Fruit fly (Drosophila melanogaster) whole organism, prepupa: ENCODE measurements around the gene IntS9.

ENCODE experiments used
- Blimp-1 ChIP-seq: fragments of 200-800 bp; sonication (Bioruptor generic); optimal IDR thresholded peaks from 3 replicates; lab custom pipeline; 2017; ENCODE audit warnings: missing biosample characterization, missing genetic modification characterization, mild to moderate bottlenecking, moderate library complexity, missing genetic modification reagents
- CG10631 ChIP-seq: fragments of 200-800 bp; sonication (Bioruptor generic); optimal IDR thresholded peaks from 2 replicates; lab custom pipeline; 2016; ENCODE audit warnings: missing biosample characterization, missing genetic modification characterization
- CG11294 ChIP-seq: fragments of 200-800 bp; sonication (Bioruptor generic); IDR thresholded peaks from 2 replicates; pipeline ENCODE4 v1.3.6; 2022; ENCODE audit warnings: missing biosample characterization, missing genetic modification characterization
- CG11762 ChIP-seq: fragments of 200-800 bp; sonication (Bioruptor generic); optimal IDR thresholded peaks from 3 replicates; lab custom pipeline; 2016; ENCODE audit warnings: missing biosample characterization, missing genetic modification characterization; ENCODE audit not compliant: insufficient read depth
- CG11902 ChIP-seq: fragments of 200-800 bp; sonication (Bioruptor generic); optimal IDR thresholded peaks from 3 replicates; lab custom pipeline; 2016; ENCODE audit warnings: missing biosample characterization, missing genetic modification characterization
- CG15336 ChIP-seq: fragments of 200-800 bp; sonication (Bioruptor generic); IDR thresholded peaks from 2 replicates; pipeline ENCODE4 v1.3.6; 2022; ENCODE audit warnings: missing biosample characterization, missing genetic modification characterization
- CG1621 ChIP-seq: fragments of 200-800 bp; sonication (Bioruptor generic); optimal IDR thresholded peaks from 3 replicates; lab custom pipeline; 2018; ENCODE audit warnings: missing biosample characterization, mild to moderate bottlenecking, missing genetic modification characterization
- CG16779 ChIP-seq: fragments of 200-800 bp; sonication (Bioruptor generic); optimal IDR thresholded peaks from 3 replicates; lab custom pipeline; 2017; ENCODE audit warnings: missing biosample characterization, mild to moderate bottlenecking, missing genetic modification characterization
- CG3032 ChIP-seq: fragments of 200-800 bp; optimal IDR thresholded peaks from 2 replicates; lab custom pipeline; 2019; ENCODE audit warnings: missing biosample characterization, mild to moderate bottlenecking, missing genetic modification characterization, moderate library complexity
- CG31627 ChIP-seq: fragments of 200-800 bp; sonication (Bioruptor generic); optimal IDR thresholded peaks from 3 replicates; lab custom pipeline; 2016; ENCODE audit warnings: missing biosample characterization, missing genetic modification characterization
- CG6163 ChIP-seq: fragments of 200-800 bp; sonication (Bioruptor generic); IDR thresholded peaks from 3 replicates; pipeline ENCODE4 v1.3.6; 2022; ENCODE audit warnings: missing biosample characterization, missing genetic modification characterization
- CG6792 ChIP-seq: fragments of 200-800 bp; sonication (Bioruptor generic); optimal IDR thresholded peaks from 3 replicates; lab custom pipeline; 2016; ENCODE audit warnings: missing biosample characterization, missing genetic modification characterization
- CG6808 ChIP-seq: fragments of 200-800 bp; sonication (Bioruptor generic); optimal IDR thresholded peaks from 3 replicates; lab custom pipeline; 2017; ENCODE audit warnings: missing biosample characterization, missing genetic modification characterization, mild to moderate bottlenecking, moderate library complexity, missing genetic modification reagents
- CG6854 ChIP-seq: fragments of 200-800 bp; sonication (Bioruptor generic); optimal IDR thresholded peaks from 2 replicates; lab custom pipeline; 2017; ENCODE audit warnings: missing biosample characterization, mild to moderate bottlenecking, missing genetic modification characterization
- CG7368 ChIP-seq: fragments of 200-800 bp; sonication (Bioruptor generic); optimal IDR thresholded peaks from 3 replicates; lab custom pipeline; 2016; ENCODE audit warnings: missing biosample characterization, missing genetic modification characterization
- CG8319 ChIP-seq: fragments of 200-800 bp; sonication (Bioruptor generic); optimal IDR thresholded peaks from 3 replicates; lab custom pipeline; 2016; ENCODE audit warnings: missing biosample characterization, missing genetic modification characterization
- CG8632 ChIP-seq: fragments of 200-800 bp; sonication (Bioruptor generic); optimal IDR thresholded peaks from 3 replicates; lab custom pipeline; 2016; ENCODE audit warnings: missing biosample characterization, missing genetic modification characterization
- CG9139 ChIP-seq: fragments of 200-800 bp; sonication (Bioruptor generic); optimal IDR thresholded peaks from 3 replicates; lab custom pipeline; 2017; ENCODE audit warnings: missing biosample characterization, mild to moderate bottlenecking, missing genetic modification characterization
- Eip78C ChIP-seq: fragments of 200-800 bp; sonication (Bioruptor generic); peaks from one replicate; lab custom pipeline; 2016; ENCODE audit warnings: missing biosample characterization, missing genetic modification characterization
- Eip93F ChIP-seq: fragments of 200-800 bp; sonication (Bioruptor generic); optimal IDR thresholded peaks from 2 replicates; lab custom pipeline; 2016; ENCODE audit warnings: missing biosample characterization, mild to moderate bottlenecking, missing genetic modification characterization
- Ets21C ChIP-seq: fragments of 200-800 bp; sonication (Bioruptor generic); optimal IDR thresholded peaks from 3 replicates; lab custom pipeline; 2016; ENCODE audit warnings: missing biosample characterization, missing genetic modification characterization
- Ets96B ChIP-seq: fragments of 200-800 bp; optimal IDR thresholded peaks from 2 replicates; lab custom pipeline; 2019; ENCODE audit warnings: missing biosample characterization, mild to moderate bottlenecking, missing genetic modification characterization, moderate library complexity
- Gug ChIP-seq: fragments of 200-800 bp; sonication (Bioruptor generic); IDR thresholded peaks from 2 replicates; pipeline ENCODE4 v1.3.6; 2022; ENCODE audit warnings: missing biosample characterization, missing genetic modification characterization
- Hr38 ChIP-seq: sonication (Bioruptor generic); optimal IDR thresholded peaks from 2 replicates; lab custom pipeline; 2016; ENCODE audit warnings: missing biosample characterization, missing genetic modification characterization
- Hr39 ChIP-seq: fragments of 200-800 bp; sonication (Bioruptor generic); optimal IDR thresholded peaks from 2 replicates; lab custom pipeline; 2016; ENCODE audit warnings: missing biosample characterization, missing genetic modification characterization
- Lpt ChIP-seq: fragments of 200-800 bp; sonication (Bioruptor generic); optimal IDR thresholded peaks from 3 replicates; lab custom pipeline; 2016; ENCODE audit warnings: missing biosample characterization, missing genetic modification characterization
- Met ChIP-seq: fragments of 200-800 bp; sonication (Bioruptor generic); optimal IDR thresholded peaks from 3 replicates; lab custom pipeline; 2016; ENCODE audit warnings: missing biosample characterization, missing genetic modification characterization
- Sox14 ChIP-seq: fragments of 200-800 bp; sonication (Bioruptor generic); optimal IDR thresholded peaks from 3 replicates; lab custom pipeline; 2016; ENCODE audit warnings: missing biosample characterization, missing genetic modification characterization
- Sox15 ChIP-seq: fragments of 200-800 bp; sonication (Bioruptor generic); optimal IDR thresholded peaks from 3 replicates; lab custom pipeline; 2016; ENCODE audit warnings: missing biosample characterization, missing genetic modification characterization
- acj6 ChIP-seq: fragments of 200-800 bp; sonication (Bioruptor generic); optimal IDR thresholded peaks from 3 replicates; lab custom pipeline; 2016; ENCODE audit warnings: missing biosample characterization, missing genetic modification characterization
- cyc ChIP-seq: fragments of 200-800 bp; sonication (Bioruptor generic); optimal IDR thresholded peaks from 3 replicates; lab custom pipeline; 2016; ENCODE audit warnings: missing biosample characterization, missing genetic modification characterization
- dac ChIP-seq: fragments of 200-800 bp; sonication (Bioruptor generic); optimal IDR thresholded peaks from 2 replicates; lab custom pipeline; 2017; ENCODE audit warnings: missing biosample characterization, mild to moderate bottlenecking, missing genetic modification characterization
- eg ChIP-seq: fragments of 200-800 bp; sonication (Bioruptor generic); IDR thresholded peaks from 3 replicates; pipeline ENCODE4 v1.3.6; 2022; ENCODE audit warnings: missing biosample characterization, missing genetic modification characterization
- esn ChIP-seq: fragments of 200-800 bp; sonication (Bioruptor generic); optimal IDR thresholded peaks from 2 replicates; lab custom pipeline; 2016; ENCODE audit warnings: missing biosample characterization, mild to moderate bottlenecking, missing genetic modification characterization, moderate library complexity
- fd59A ChIP-seq: fragments of 200-800 bp; sonication (Bioruptor generic); optimal IDR thresholded peaks from 2 replicates; lab custom pipeline; 2017; ENCODE audit warnings: missing biosample characterization, mild to moderate bottlenecking, missing genetic modification characterization, missing genetic modification reagents
- fkh ChIP-seq: fragments of 200-800 bp; sonication (Bioruptor generic); optimal IDR thresholded peaks from 3 replicates; lab custom pipeline; 2017; ENCODE audit warnings: missing biosample characterization, mild to moderate bottlenecking, missing genetic modification characterization, moderate library complexity
- lz ChIP-seq: fragments of 200-800 bp; sonication (Bioruptor generic); optimal IDR thresholded peaks from 3 replicates; lab custom pipeline; 2016; ENCODE audit warnings: missing biosample characterization, missing genetic modification characterization
- pdm3 ChIP-seq: fragments of 200-800 bp; sonication (Bioruptor generic); optimal IDR thresholded peaks from 3 replicates; lab custom pipeline; 2016; ENCODE audit warnings: missing biosample characterization, missing genetic modification characterization
- salr ChIP-seq, 2 experiments: fragments of 200-800 bp; sonication (Bioruptor generic); optimal IDR thresholded peaks; 3 replicates each; lab custom pipeline; 2016 to 2018; ENCODE audit warnings: missing biosample characterization in 2 of 2, missing genetic modification characterization in 2 of 2, mild to moderate bottlenecking in 1 of 2
- ss ChIP-seq, 2 experiments: fragments of 200-800 bp; sonication (Bioruptor generic); optimal IDR thresholded peaks; 2 replicates in 1 of 2; 3 replicates in 1 of 2; lab custom pipeline; 2017 to 2018; ENCODE audit warnings: mild to moderate bottlenecking in 2 of 2, missing biosample characterization in 2 of 2, missing genetic modification characterization in 2 of 2, moderate library complexity in 1 of 2
- vri ChIP-seq: fragments of 200-800 bp; sonication (Bioruptor generic); optimal IDR thresholded peaks from 3 replicates; lab custom pipeline; 2016; ENCODE audit warnings: missing biosample characterization, mild to moderate bottlenecking, missing genetic modification characterization

IntS9 gene

dm6 chr3L:16105528-16105927 is at the start of gene IntS9, which contains the start of gene CG43295:
Gene IntS9 (minus strand): TSS chr3L:16105627.
Gene CG43295 (plus strand): TSS chr3L:16105852.
- TF ChIP-seq CG6854 (GFP tag; lab: Kevin White, UChicago) (no peak), CG6163 (GFP tag; lab: Robert Waterston, UW) (peak; percentile 91), Sox14 (peak; percentile 97), CG15336 (GFP tag; lab: Robert Waterston, UW) (peak; percentile 80), CG6808 (GFP tag; lab: Kevin White, UChicago) (no peak), CG11902 (GFP tag; lab: Kevin White, UChicago) (peak; percentile 71), Sox15 (peak; percentile 76), lz (peak; percentile 90), CG10631 (GFP tag; lab: Kevin White, UChicago) (peak; percentile 87), CG11294 (GFP tag; lab: Robert Waterston, UW) (peak; percentile 64), CG7368 (peak; percentile 77), ss (GFP tag; optimal IDR thresholded peaks at IDR 0.05; lab: Kevin White, UChicago) (no peak), Eip93F (GFP tag; lab: Kevin White, UChicago) (peak; percentile 30), CG9139 (GFP tag; lab: Kevin White, UChicago) (no peak), CG3032 (tag; lab: Kevin White, UChicago) (peak; percentile 76), Ets21C (peak; percentile 88), eg (GFP tag; lab: Robert Waterston, UW) (peak; percentile 87), Hr38 (GFP tag; lab: Kevin White, UChicago) (peak; percentile 77), CG8319 (GFP tag; lab: Kevin White, UChicago) (peak; percentile 83), Ets96B (tag; lab: Kevin White, UChicago) (peak; percentile 79), Gug (GFP tag; lab: Robert Waterston, UW) (peak; percentile 70), CG8632 (GFP tag; lab: Kevin White, UChicago) (peak; percentile 75), Eip78C (no peak), fd59A (GFP tag; lab: Kevin White, UChicago) (peak; percentile 58), esn (GFP tag; lab: Kevin White, UChicago) (peak; percentile 93), CG6792 (GFP tag; lab: Kevin White, UChicago) (peak; percentile 85), Blimp-1 (GFP tag; lab: Kevin White, UChicago) (no peak), Lpt (no peak), pdm3 (GFP tag; lab: Kevin White, UChicago) (no peak), fkh (GFP tag; lab: Kevin White, UChicago) (peak; percentile 46), cyc (GFP tag; lab: Kevin White, UChicago) (peak; percentile 91), CG31627 (GFP tag; lab: Kevin White, UChicago) (peak; percentile 92), acj6 (GFP tag; lab: Kevin White, UChicago) (peak; percentile 91), Hr39 (peak; percentile 92), salr (GFP tag; optimal IDR thresholded peaks at IDR 0.05; lab: Kevin White, UChicago) (peak in 1 of 2 experiments; percentile 62), CG11762 (GFP tag; lab: Kevin White, UChicago) (peak; percentile 84)

dm6 chr3L:16153650-16154049 is 48.2 kb upstream of the IntS9 start:
- TF ChIP-seq vri (GFP tag; lab: Kevin White, UChicago) = peak; percentile 47
- TF ChIP-seq Eip78C = peak; percentile 62
- TF ChIP-seq CG16779 (tag; lab: Kevin White, UChicago) = no peak
- no peak for TF ChIP-seq Ets96B (tag; lab: Kevin White, UChicago)
- no peak for TF ChIP-seq salr (GFP tag; optimal IDR thresholded peaks at IDR 0.05; lab: Kevin White, UChicago)
- no peak for TF ChIP-seq fkh (GFP tag; lab: Kevin White, UChicago)
- TF ChIP-seq CG31627 (GFP tag; lab: Kevin White, UChicago) = no peak
- no peak for TF ChIP-seq esn (GFP tag; lab: Kevin White, UChicago)
- no peak for TF ChIP-seq CG1621 (tag; lab: Kevin White, UChicago)
- no peak for TF ChIP-seq dac (GFP tag; lab: Kevin White, UChicago)
- no peak for TF ChIP-seq CG8632 (GFP tag; lab: Kevin White, UChicago)
- TF ChIP-seq Met (GFP tag; lab: Kevin White, UChicago) = peak; percentile 18
- TF ChIP-seq Eip93F (GFP tag; lab: Kevin White, UChicago) = no peak
- no peak for TF ChIP-seq cyc (GFP tag; lab: Kevin White, UChicago)
